Worm (Caenorhabditis elegans) whole organism, late embryonic: ENCODE results near the gene M04D8.8.

ENCODE experiments used
- ceh-9 ChIP-seq: sonication (generic microtip); optimal IDR thresholded peaks from 2 replicates; lab custom pipeline; 2016; ENCODE audit warnings: mild to moderate bottlenecking, missing genetic modification characterization, inconsistent platforms, missing compliant biosample characterization
- elt-2 ChIP-seq: sonication (generic microtip); optimal IDR thresholded peaks from 2 replicates; lab custom pipeline; 2016; ENCODE audit warnings: missing genetic modification reagents, missing genetic modification characterization, missing compliant biosample characterization
- lin-11 ChIP-seq: fragments of 200-800 bp; sonication (Bioruptor generic); optimal IDR thresholded peaks from 2 replicates; lab custom pipeline; 2018; ENCODE audit warnings: mild to moderate bottlenecking, missing genetic modification characterization, missing compliant biosample characterization
- nfya-1 ChIP-seq: sonication (generic microtip); optimal IDR thresholded peaks from 2 replicates; lab custom pipeline; 2017; ENCODE audit warnings: missing genetic modification characterization, mild to moderate bottlenecking, missing compliant biosample characterization, antibody characterized with exemption, moderate library complexity
- rnt-1 ChIP-seq: sonication (generic microtip); optimal IDR thresholded peaks from 2 replicates; lab custom pipeline; 2016; ENCODE audit warnings: missing genetic modification characterization, missing compliant biosample characterization
- tbx-2 ChIP-seq: sonication (generic microtip); optimal IDR thresholded peaks from 2 replicates; lab custom pipeline; 2016; ENCODE audit warnings: missing genetic modification characterization, missing compliant biosample characterization

- no peak for TF ChIP-seq lin-11 (tag; lab: Kevin White, UChicago)
- TF ChIP-seq ceh-9 (tag; lab: Kevin White, UChicago): no peak
- TF ChIP-seq elt-2 (tag; lab: Kevin White, UChicago): no peak
- no peak for TF ChIP-seq tbx-2 (tag; lab: Kevin White, UChicago)
- no peak for TF ChIP-seq rnt-1
- no peak for TF ChIP-seq nfya-1
Observed at ce11 chrIII:9988352-9988751, 45.6 kb upstream of the M04D8.8 start, which contains the start of gene C05B5.1.
